Fruit fly (Drosophila melanogaster) Kc167 (cell line): ENCODE results near the gene Rcd7.

Source experiments
- Myc ChIP-seq: fragments of >200 bp; optimal IDR thresholded peaks from 2 replicates; lab custom pipeline; 2017; ENCODE audit warnings: missing external identifiers
- Sin3A ChIP-seq: fragments of >200 bp; optimal IDR thresholded peaks from 2 replicates; lab custom pipeline; 2018; ENCODE audit warnings: missing external identifiers
- h ChIP-seq: fragments of >200 bp; optimal IDR thresholded peaks from 3 replicates; lab custom pipeline; 2018; ENCODE audit warnings: missing external identifiers
- insv ChIP-seq: fragments of >200 bp; optimal IDR thresholded peaks from 3 replicates; lab custom pipeline; 2018; ENCODE audit warnings: missing external identifiers
- psq ChIP-seq: fragments of >200 bp; optimal IDR thresholded peaks from 2 replicates; lab custom pipeline; 2017; ENCODE audit warnings: missing external identifiers
- ttk ChIP-seq: sonication (Bioruptor generic); optimal IDR thresholded peaks from 2 replicates; lab custom pipeline; 2017; ENCODE audit warnings: missing external identifiers

The Rcd7 gene

DNA sequence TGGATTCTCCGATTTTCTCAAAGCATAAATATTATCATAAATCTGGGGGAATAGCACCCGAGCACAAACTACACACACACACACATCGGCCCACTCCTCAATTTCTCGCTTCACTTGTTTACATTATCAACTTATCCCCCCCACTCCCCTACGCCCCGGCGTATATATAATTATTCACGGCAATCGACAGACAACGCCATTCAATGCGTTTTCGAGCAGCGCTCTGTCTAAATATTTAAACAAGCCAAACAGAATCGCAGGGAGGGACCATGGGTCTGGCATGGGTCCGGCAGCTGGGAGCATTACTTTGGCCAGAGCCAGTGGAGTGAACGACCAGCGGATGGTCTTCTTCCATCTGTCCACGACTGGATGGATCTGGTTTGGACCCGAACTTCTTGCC lies 30.7 kb downstream of the Rcd7 start:
- no peak for TF ChIP-seq psq (lab: Kevin White, UChicago)
- no peak for TF ChIP-seq ttk (lab: Kevin White, UChicago)
- no peak for TF ChIP-seq insv

- TF ChIP-seq Myc (lab: Kevin White, UChicago) (no peak), Sin3A (no peak), insv (no peak), ttk (lab: Kevin White, UChicago) (no peak), psq (lab: Kevin White, UChicago) (no peak), h (lab: Kevin White, UChicago) (no peak)
Measured at dm6 chr3L:19579346-19579745, 34.4 kb downstream of the Rcd7 start.

- no peak for TF ChIP-seq Sin3A
- no peak for TF ChIP-seq Myc (lab: Kevin White, UChicago)
- no peak for TF ChIP-seq psq (lab: Kevin White, UChicago)
- TF ChIP-seq h (lab: Kevin White, UChicago): no peak
- no peak for TF ChIP-seq ttk (lab: Kevin White, UChicago)
- TF ChIP-seq insv: no peak
Measured at dm6 chr3L:19580709-19581227, 35.9 kb downstream of the Rcd7 start.

DNA sequence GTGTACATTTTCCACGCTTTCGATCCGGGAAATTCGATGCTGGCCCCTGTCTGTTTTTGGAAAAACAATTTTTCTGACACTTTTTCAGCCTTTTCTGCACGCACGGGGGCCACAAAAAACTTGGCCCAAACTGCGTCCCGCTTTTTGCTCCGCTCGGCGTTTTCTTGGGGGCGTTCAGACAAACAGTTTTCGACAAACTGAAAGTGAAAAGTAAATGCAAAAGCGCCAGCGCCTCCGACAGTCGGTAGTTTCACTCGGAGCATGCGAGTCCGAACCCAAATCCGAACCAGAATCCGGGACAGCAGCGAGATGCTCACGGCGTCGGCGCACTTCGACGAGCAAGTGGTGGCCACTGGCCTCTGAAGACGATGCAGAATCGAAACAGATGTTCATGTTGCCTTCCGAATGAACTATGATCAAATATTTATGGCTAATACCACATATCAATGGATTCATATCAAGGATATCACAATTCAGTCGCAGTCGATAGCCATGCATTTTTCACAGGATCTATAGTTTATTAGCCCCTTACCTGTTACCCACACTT lies 39.5 kb downstream of the Rcd7 start, which contains the start of gene Shal:
Shal (minus strand) TSS at position 200 of the 547 bp plus-strand sequence.
- no peak for TF ChIP-seq insv
- no peak for TF ChIP-seq psq (lab: Kevin White, UChicago)
- TF ChIP-seq Myc (lab: Kevin White, UChicago): no peak
- TF ChIP-seq Sin3A: no peak
- TF ChIP-seq h (lab: Kevin White, UChicago): no peak
- TF ChIP-seq ttk (lab: Kevin White, UChicago): no peak

DNA sequence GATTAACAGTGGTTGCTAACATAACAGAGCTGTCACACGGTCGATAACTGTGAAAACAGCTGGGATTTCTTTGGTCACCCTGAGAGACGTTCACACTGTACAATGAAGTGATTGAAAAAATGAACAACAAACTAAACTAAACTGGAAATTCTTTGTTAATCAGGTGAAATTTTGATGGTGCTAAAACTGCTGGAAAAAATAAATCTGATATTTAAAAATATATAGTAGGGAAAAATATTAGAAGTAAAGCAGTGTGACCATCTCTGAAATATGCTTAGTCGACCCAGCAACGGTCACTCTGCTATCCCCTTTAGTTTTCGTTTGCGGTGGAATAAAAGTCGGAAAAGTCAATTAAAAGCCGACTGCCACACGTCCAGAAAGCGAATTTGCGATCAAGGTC lies 41.1 kb downstream of the Rcd7 start, which contains the start of the genes CG9231 and CG9330:
CG9231 (minus strand) TSS at position 25 of the 400 bp plus-strand sequence.
CG9330 (plus strand) TSS at position 275 of the 400 bp plus-strand sequence.
- TF ChIP-seq h (lab: Kevin White, UChicago) (no peak), Sin3A (no peak), Myc (lab: Kevin White, UChicago) (no peak), ttk (lab: Kevin White, UChicago) (no peak), psq (lab: Kevin White, UChicago) (no peak), insv (no peak)

DNA sequence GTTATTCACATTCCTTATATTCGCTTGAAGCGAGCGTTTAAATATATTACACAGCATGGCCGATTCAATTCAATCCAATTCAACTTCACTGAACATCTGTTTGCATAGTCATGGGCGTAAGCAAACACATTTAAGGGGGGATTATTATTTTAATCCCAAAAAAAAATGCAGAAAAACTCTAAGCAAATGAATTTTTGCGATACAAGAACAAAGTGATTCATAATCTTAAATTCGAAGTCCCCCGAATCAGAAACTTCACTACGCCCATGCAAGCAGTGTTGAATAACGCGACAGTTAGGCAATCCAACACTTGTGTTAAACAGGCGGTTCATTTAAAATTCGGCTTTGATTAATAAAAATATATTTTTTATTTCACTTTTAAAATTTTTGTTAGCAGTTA lies 45.5 kb downstream of the Rcd7 start, which contains the start of gene CG14100:
CG14100 (minus strand) TSS at position 103 of the 400 bp plus-strand sequence.
- TF ChIP-seq h (lab: Kevin White, UChicago): no peak
- no peak for TF ChIP-seq ttk (lab: Kevin White, UChicago)
- no peak for TF ChIP-seq Sin3A
- no peak for TF ChIP-seq Myc (lab: Kevin White, UChicago)
- TF ChIP-seq insv: no peak
- no peak for TF ChIP-seq psq (lab: Kevin White, UChicago)
